Worm (Caenorhabditis elegans) whole organism, L3 larva: ENCODE measurements around the gene ZK1073.2.

ENCODE experiments used
- egl-27 ChIP-seq: sonication (generic microtip); optimal IDR thresholded peaks from 4 replicates; lab custom pipeline; 2017; ENCODE audit warnings: missing biosample characterization, missing genetic modification reagents, missing genetic modification characterization
- elt-1 ChIP-seq: fragments of 150-350 bp; optimal IDR thresholded peaks from 2 replicates; lab custom pipeline; 2014; ENCODE audit warnings: missing biosample characterization, missing genetic modification characterization
- elt-2 ChIP-seq: sonication (generic microtip); optimal IDR thresholded peaks from 2 replicates; lab custom pipeline; 2016; ENCODE audit warnings: missing genetic modification reagents, mild to moderate bottlenecking, missing genetic modification characterization, missing compliant biosample characterization
- elt-3 ChIP-seq, 3 experiments: fragments of 150-350 bp in 1 of 3; sonication (generic microtip) in 2 of 3; optimal IDR thresholded peaks; 2 replicates in 2 of 3; 4 replicates in 1 of 3; lab custom pipeline; 2014 to 2017; ENCODE audit warnings: missing biosample characterization in 3 of 3, missing genetic modification characterization in 3 of 3
- eor-1 ChIP-seq, 2 experiments: fragments of 150-350 bp; optimal IDR thresholded peaks; 2 replicates each; lab custom pipeline; 2014 to 2018; ENCODE audit warnings: missing biosample characterization in 2 of 2, missing genetic modification characterization in 2 of 2
- fkh-10 ChIP-seq: sonication (generic microtip); optimal IDR thresholded peaks from 2 replicates; lab custom pipeline; 2017; ENCODE audit warnings: missing biosample characterization, missing genetic modification reagents, missing genetic modification characterization
- mml-1 ChIP-seq: fragments of 150-350 bp; sonication (generic microtip); optimal IDR thresholded peaks from 3 replicates; lab custom pipeline; 2014; ENCODE audit warnings: missing biosample characterization, missing genetic modification characterization
- nhr-12 ChIP-seq: fragments of 150-350 bp; optimal IDR thresholded peaks from 2 replicates; lab custom pipeline; 2014; ENCODE audit warnings: missing biosample characterization, missing genetic modification characterization
- nhr-23 ChIP-seq: fragments of 150-350 bp; optimal IDR thresholded peaks from 2 replicates; lab custom pipeline; 2014; ENCODE audit warnings: missing biosample characterization, missing genetic modification reagents, missing genetic modification characterization
- nhr-77 ChIP-seq: fragments of 150-350 bp; optimal IDR thresholded peaks from 2 replicates; lab custom pipeline; 2014; ENCODE audit warnings: missing biosample characterization, missing genetic modification characterization
- pha-4 ChIP-seq: fragments of 150-350 bp; optimal IDR thresholded peaks from 2 replicates; lab custom pipeline; 2014; ENCODE audit warnings: missing biosample characterization, missing genetic modification reagents, missing genetic modification characterization
- sea-2 ChIP-seq: fragments of 150-350 bp; sonication (generic microtip); optimal IDR thresholded peaks from 4 replicates; lab custom pipeline; 2014; ENCODE audit warnings: missing biosample characterization, missing genetic modification reagents, missing genetic modification characterization
- snpc-4 ChIP-seq: fragments of 150-350 bp; optimal IDR thresholded peaks from 2 replicates; lab custom pipeline; 2014; ENCODE audit warnings: missing biosample characterization, missing genetic modification characterization
- tbx-2 ChIP-seq: sonication (generic microtip); optimal IDR thresholded peaks from 2 replicates; lab custom pipeline; 2016; ENCODE audit warnings: mild to moderate bottlenecking, missing genetic modification characterization, missing compliant biosample characterization
- unc-62 ChIP-seq: fragments of 150-350 bp; sonication (generic microtip); optimal IDR thresholded peaks from 4 replicates; lab custom pipeline; 2014; ENCODE audit warnings: missing biosample characterization, missing genetic modification reagents, missing genetic modification characterization
- zag-1 ChIP-seq: fragments of 150-350 bp; optimal IDR thresholded peaks from 2 replicates; lab custom pipeline; 2014; ENCODE audit warnings: missing biosample characterization, missing genetic modification characterization
- ztf-11 ChIP-seq: fragments of 150-350 bp; optimal IDR thresholded peaks from 2 replicates; lab custom pipeline; 2014; ENCODE audit warnings: missing biosample characterization, missing genetic modification characterization

The ZK1073.2 gene

ce11 chrX:16172863-16173262 lies 69.4 kb downstream of the ZK1073.2 start:
- TF ChIP-seq nhr-23 (tag; lab: Kevin White, UChicago): no peak
- no peak for TF ChIP-seq ztf-11 (tag; lab: Kevin White, UChicago)
- no peak for TF ChIP-seq tbx-2 (tag; lab: Kevin White, UChicago)
- TF ChIP-seq fkh-10 (GFP tag; lab: Kevin White, UChicago): no peak
- TF ChIP-seq elt-3 (tag; optimal IDR thresholded peaks at IDR 0.05; lab: Kevin White, UChicago): no peak
- no peak for TF ChIP-seq egl-27 (tag; lab: Kevin White, UChicago)
- no peak for TF ChIP-seq sea-2
- no peak for TF ChIP-seq unc-62 (GFP tag; lab: Kevin White, UChicago)
- TF ChIP-seq eor-1 (tag; optimal IDR thresholded peaks at IDR 0.05; lab: Kevin White, UChicago): no peak
- no peak for TF ChIP-seq nhr-77 (tag; lab: Kevin White, UChicago)
- TF ChIP-seq nhr-12 (tag; lab: Kevin White, UChicago): no peak
- no peak for TF ChIP-seq elt-2 (tag; lab: Kevin White, UChicago)
- TF ChIP-seq pha-4 (tag; lab: Kevin White, UChicago): no peak
- TF ChIP-seq elt-1: no peak
- no peak for TF ChIP-seq snpc-4 (tag; lab: Kevin White, UChicago)
- TF ChIP-seq zag-1 (tag; lab: Kevin White, UChicago): no peak
- TF ChIP-seq mml-1 (tag; lab: Kevin White, UChicago): no peak
